Worm (Caenorhabditis elegans) whole organism, L3 larva: ENCODE data around the gene nhr-255.

Experiments used
- R02D3.7 ChIP-seq: fragments of 150-350 bp; optimal IDR thresholded peaks from 2 replicates; lab custom pipeline; 2014; ENCODE audit warnings: missing biosample characterization, missing genetic modification characterization
- elt-1 ChIP-seq: fragments of 150-350 bp; optimal IDR thresholded peaks from 2 replicates; lab custom pipeline; 2014; ENCODE audit warnings: missing biosample characterization, missing genetic modification characterization
- elt-2 ChIP-seq: sonication (generic microtip); optimal IDR thresholded peaks from 2 replicates; lab custom pipeline; 2016; ENCODE audit warnings: missing genetic modification reagents, mild to moderate bottlenecking, missing genetic modification characterization, missing compliant biosample characterization
- fkh-10 ChIP-seq: sonication (generic microtip); optimal IDR thresholded peaks from 2 replicates; lab custom pipeline; 2017; ENCODE audit warnings: missing biosample characterization, missing genetic modification reagents, missing genetic modification characterization
- lin-15B ChIP-seq: fragments of 150-350 bp; optimal IDR thresholded peaks from 2 replicates; lab custom pipeline; 2014; ENCODE audit warnings: missing biosample characterization, missing genetic modification characterization
- mdl-1 ChIP-seq: fragments of 150-350 bp; optimal IDR thresholded peaks from 2 replicates; lab custom pipeline; 2014; ENCODE audit warnings: missing biosample characterization, missing genetic modification characterization
- nhr-237 ChIP-seq: fragments of 150-350 bp; optimal IDR thresholded peaks from 2 replicates; lab custom pipeline; 2014; ENCODE audit warnings: missing biosample characterization, missing genetic modification characterization

ce11 chrX:15784570-15784969 is 42.2 kb downstream of the nhr-255 start, which contains the start of gene Y7A5A.3:
- no peak for TF ChIP-seq elt-1
- TF ChIP-seq lin-15B (tag; lab: Kevin White, UChicago), result no peak
- TF ChIP-seq R02D3.7 (tag; lab: Kevin White, UChicago), result no peak
- no peak for TF ChIP-seq mdl-1 (tag; lab: Kevin White, UChicago)
- no peak for TF ChIP-seq fkh-10
- no peak for TF ChIP-seq elt-2 (tag; lab: Kevin White, UChicago)
- TF ChIP-seq nhr-237 (tag; lab: Kevin White, UChicago), result no peak
